Fruit fly (Drosophila melanogaster): Measurements from ENCODE around the gene sp3.

The sp3 gene

DNA sequence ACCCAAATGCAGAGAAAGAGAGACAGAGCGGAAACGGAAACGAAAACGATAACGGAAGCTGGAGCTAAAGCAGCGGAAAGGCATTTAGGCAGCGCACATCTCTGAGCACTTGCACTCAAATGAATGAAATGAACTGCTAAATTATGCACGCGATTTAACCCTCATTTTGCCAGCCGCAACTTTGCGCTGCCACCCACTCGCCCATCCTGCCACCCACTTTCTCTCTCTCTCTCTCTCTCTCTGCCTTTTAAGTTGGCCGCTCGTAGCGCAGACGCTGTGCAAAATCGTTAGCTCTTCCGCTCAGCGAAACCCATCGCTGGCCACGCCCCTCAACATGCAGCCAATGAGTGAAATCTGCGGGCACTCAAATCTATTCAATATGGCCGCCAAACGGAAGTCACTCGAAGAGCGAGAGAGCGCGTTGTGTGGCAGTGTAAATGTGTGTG, 40.7 kb downstream of the sp3 start:
- TF ChIP-seq psq (GFP tag; optimal IDR thresholded peaks at IDR 0.05) (no peak), Vsx2 (GFP tag; optimal IDR thresholded peaks at IDR 0.05; ENCODE audit: partially characterized antibody) (peak; percentile 8)

DNA sequence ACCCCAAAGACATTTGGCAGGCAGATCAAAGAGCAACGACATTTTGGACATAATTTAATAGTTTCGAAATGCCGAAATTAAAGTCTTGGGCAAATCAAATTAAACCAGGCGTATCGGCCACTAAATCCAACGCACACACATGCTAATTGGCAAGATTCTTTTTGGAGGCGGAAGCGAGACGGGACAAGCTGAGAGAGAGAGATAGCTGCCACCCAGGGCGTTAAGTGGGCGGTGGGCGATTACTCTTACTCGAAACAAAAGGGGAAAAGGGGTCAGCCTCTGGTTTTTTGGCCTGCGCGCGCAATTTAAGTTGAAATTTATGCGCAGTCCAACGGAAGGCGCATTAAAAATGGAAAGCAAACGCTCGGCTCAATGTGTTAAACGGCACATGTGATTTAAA, 42.6 kb downstream of the sp3 start:
- no peak for TF ChIP-seq sage (GFP tag; optimal IDR thresholded peaks at IDR 0.05)
- no peak for TF ChIP-seq CG32264 (GFP tag; optimal IDR thresholded peaks at IDR 0.05)
- TF ChIP-seq br (GFP tag; optimal IDR thresholded peaks at IDR 0.05) = no peak
- TF ChIP-seq foxo (GFP tag; optimal IDR thresholded peaks at IDR 0.05) = no peak
- no peak for TF ChIP-seq dmrt93B (GFP tag; optimal IDR thresholded peaks at IDR 0.05)
- TF ChIP-seq rgr (GFP tag; optimal IDR thresholded peaks at IDR 0.05) = no peak
- TF ChIP-seq h (GFP tag; optimal IDR thresholded peaks at IDR 0.05) = no peak
- TF ChIP-seq Vsx2 (GFP tag; optimal IDR thresholded peaks at IDR 0.05; ENCODE audit: partially characterized antibody) = no peak
- no peak for TF ChIP-seq lola (GFP tag; optimal IDR thresholded peaks at IDR 0.05)
- no peak for TF ChIP-seq psq (GFP tag; optimal IDR thresholded peaks at IDR 0.05)
- TF ChIP-seq dsf (GFP tag; optimal IDR thresholded peaks at IDR 0.05; ENCODE audit: borderline replicate concordance) = no peak
- TF ChIP-seq tai (GFP tag; optimal IDR thresholded peaks at IDR 0.05) = no peak
- no peak for TF ChIP-seq OdsH (GFP tag; optimal IDR thresholded peaks at IDR 0.05)
- TF ChIP-seq Myc (optimal IDR thresholded peaks at IDR 0.05) = no peak
- no peak for TF ChIP-seq CG9705 (GFP tag; optimal IDR thresholded peaks at IDR 0.05)
- TF ChIP-seq brk (GFP tag; optimal IDR thresholded peaks at IDR 0.05) = no peak
- no peak for TF ChIP-seq Dfd (GFP tag; optimal IDR thresholded peaks at IDR 0.05)

DNA sequence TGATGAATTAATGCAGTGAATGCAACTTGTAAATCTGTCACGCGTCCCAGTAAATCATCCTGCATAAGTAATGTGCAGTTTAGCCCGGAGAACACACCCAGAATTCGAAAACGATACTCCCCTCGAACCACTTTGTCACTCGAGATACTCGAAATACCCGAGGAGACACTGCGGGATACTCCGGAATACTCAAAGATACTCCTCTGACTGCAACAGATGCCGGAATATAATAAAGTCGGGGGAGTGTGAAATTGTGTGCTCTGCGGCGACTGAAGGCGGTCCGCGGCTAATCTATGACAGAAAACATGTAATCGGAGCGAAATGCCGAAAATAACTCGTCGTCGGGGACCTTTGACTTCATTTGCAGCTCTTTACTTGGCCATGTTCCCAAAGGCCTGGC, 45.6 kb downstream of the sp3 start:
- TF ChIP-seq Sp1 (GFP tag; optimal IDR thresholded peaks at IDR 0.05) (no peak), CG32264 (GFP tag; optimal IDR thresholded peaks at IDR 0.05) (no peak), br (GFP tag; optimal IDR thresholded peaks at IDR 0.05) (no peak), N (GFP tag; optimal IDR thresholded peaks at IDR 0.05) (no peak), fru (GFP tag; optimal IDR thresholded peaks at IDR 0.05) (no peak), Hr83 (GFP tag; optimal IDR thresholded peaks at IDR 0.05; ENCODE audit: poor library complexity, severe bottlenecking) (no peak), Dfd (GFP tag; optimal IDR thresholded peaks at IDR 0.05) (no peak), CG9705 (GFP tag; optimal IDR thresholded peaks at IDR 0.05) (no peak), dsf (GFP tag; optimal IDR thresholded peaks at IDR 0.05; ENCODE audit: borderline replicate concordance) (no peak), Abd-B (GFP tag; optimal IDR thresholded peaks at IDR 0.05) (no peak), Rel (GFP tag; optimal IDR thresholded peaks at IDR 0.05) (no peak), Rel (tag; optimal IDR thresholded peaks at IDR 0.05) (no peak), woc (GFP tag; optimal IDR thresholded peaks at IDR 0.05) (no peak), OdsH (GFP tag; optimal IDR thresholded peaks at IDR 0.05) (no peak), Hnf4 (GFP tag; optimal IDR thresholded peaks at IDR 0.05) (no peak), lola (GFP tag; optimal IDR thresholded peaks at IDR 0.05) (no peak), dmrt93B (GFP tag; optimal IDR thresholded peaks at IDR 0.05) (no peak), sv (GFP tag; optimal IDR thresholded peaks at IDR 0.05) (no peak), pan (optimal IDR thresholded peaks at IDR 0.05) (no peak)

DNA sequence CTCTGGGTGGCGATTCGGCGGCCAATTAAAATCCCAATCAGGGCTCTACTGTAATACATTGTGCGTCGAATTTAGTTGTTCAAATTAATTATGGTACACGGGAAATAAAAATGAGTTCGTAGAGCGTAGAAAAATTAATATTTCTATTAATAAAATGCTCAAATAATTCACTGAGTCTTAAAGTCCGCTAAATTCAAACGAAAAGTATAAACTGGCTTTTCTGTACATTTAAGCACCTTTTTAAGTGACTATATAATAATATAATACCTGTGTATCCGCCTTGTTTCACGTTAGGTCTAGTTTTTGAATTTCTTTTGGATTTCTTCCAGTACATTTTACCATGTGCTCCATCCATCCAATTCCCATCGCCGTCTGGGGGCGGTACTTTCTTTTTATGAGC, 46.1 kb downstream of the sp3 start:
- no peak for TF ChIP-seq tai (GFP tag; optimal IDR thresholded peaks at IDR 0.05)
- TF ChIP-seq Jra (GFP tag; optimal IDR thresholded peaks at IDR 0.05) = no peak
- TF ChIP-seq N (GFP tag; optimal IDR thresholded peaks at IDR 0.05) = no peak
- TF ChIP-seq fru (GFP tag; optimal IDR thresholded peaks at IDR 0.05) = no peak
- TF ChIP-seq Myc (optimal IDR thresholded peaks at IDR 0.05) = no peak
- TF ChIP-seq psq (GFP tag; optimal IDR thresholded peaks at IDR 0.05) = no peak
- no peak for TF ChIP-seq foxo (GFP tag; optimal IDR thresholded peaks at IDR 0.05)
- TF ChIP-seq Rel (GFP tag; optimal IDR thresholded peaks at IDR 0.05) = no peak
- no peak for TF ChIP-seq Rel (tag; optimal IDR thresholded peaks at IDR 0.05)
- no peak for TF ChIP-seq CrebA (GFP tag; optimal IDR thresholded peaks at IDR 0.05; ENCODE audit: borderline replicate concordance)
- no peak for TF ChIP-seq CG9705 (GFP tag; optimal IDR thresholded peaks at IDR 0.05)

DNA sequence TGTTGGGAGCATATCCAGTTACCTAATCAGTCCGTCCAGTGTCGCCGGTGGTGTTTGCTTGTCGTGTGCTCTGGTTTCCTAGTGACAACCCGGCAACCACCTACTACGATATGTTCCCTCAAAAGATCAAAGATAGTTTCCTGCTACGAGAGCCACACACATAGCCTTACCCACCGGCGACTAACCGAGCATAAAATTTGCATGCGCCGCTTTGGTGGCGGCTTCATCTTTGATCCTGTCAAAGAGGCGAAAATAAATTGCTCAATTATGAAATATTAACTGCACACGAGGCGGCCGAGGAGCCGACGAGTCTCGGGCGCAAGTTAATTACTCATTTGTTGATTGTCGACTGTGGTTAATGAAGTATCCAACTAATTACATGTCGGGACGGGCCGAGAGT, 48.3 kb downstream of the sp3 start, which contains the start of gene CG15498:
Gene CG15498 (minus strand): TSS at position 101 of the 400 bp plus-strand sequence.
- TF ChIP-seq rgr (GFP tag; optimal IDR thresholded peaks at IDR 0.05) (no peak), Hr83 (GFP tag; optimal IDR thresholded peaks at IDR 0.05; ENCODE audit: poor library complexity, severe bottlenecking) (no peak), CG9705 (GFP tag; optimal IDR thresholded peaks at IDR 0.05) (no peak), sv (GFP tag; optimal IDR thresholded peaks at IDR 0.05) (no peak)
